Worm (Caenorhabditis elegans) whole organism, mixed stage, embryonic: ENCODE data around the gene clec-265.
A peak's percentile ranks its signal among the peaks of the same experiment; 100 is the strongest.

ENCODE experiments used
- M03D4.4 ChIP-seq: sonication (generic microtip); optimal IDR thresholded peaks from 2 replicates; lab custom pipeline; 2017; ENCODE audit warnings: mild to moderate bottlenecking, missing genetic modification characterization, missing compliant biosample characterization
- bed-3 ChIP-seq: fragments of 200-800 bp; sonication (Bioruptor generic); optimal IDR thresholded peaks from 3 replicates; lab custom pipeline; 2018; ENCODE audit warnings: mild to moderate bottlenecking, missing genetic modification characterization, moderate library complexity, missing compliant biosample characterization
- blmp-1 ChIP-seq: fragments of 150-350 bp; optimal IDR thresholded peaks from 2 replicates; lab custom pipeline; 2014; ENCODE audit warnings: missing biosample characterization, missing genetic modification characterization
- ceh-39 ChIP-seq: fragments of 150-350 bp; optimal IDR thresholded peaks from 2 replicates; lab custom pipeline; 2014; ENCODE audit warnings: missing biosample characterization, missing genetic modification characterization
- ceh-43 ChIP-seq: fragments of 200-800 bp; sonication (Bioruptor generic); optimal IDR thresholded peaks from 2 replicates; lab custom pipeline; 2018; ENCODE audit warnings: mild to moderate bottlenecking, missing genetic modification characterization, moderate library complexity, missing compliant biosample characterization
- ceh-83 ChIP-seq: fragments of 200-800 bp; sonication (Bioruptor generic); optimal IDR thresholded peaks from 2 replicates; lab custom pipeline; 2018; ENCODE audit warnings: mild to moderate bottlenecking, missing genetic modification characterization, missing compliant biosample characterization
- ces-1 ChIP-seq: fragments of 150-350 bp; optimal IDR thresholded peaks from 2 replicates; lab custom pipeline; 2014; ENCODE audit warnings: missing biosample characterization, missing genetic modification reagents, missing genetic modification characterization
- cnd-1 ChIP-seq: fragments of 200-800 bp; sonication (Bioruptor generic); optimal IDR thresholded peaks from 2 replicates; lab custom pipeline; 2018; ENCODE audit warnings: mild to moderate bottlenecking, missing genetic modification characterization, missing compliant biosample characterization
- drap-1 ChIP-seq: fragments of 200-800 bp; sonication (Bioruptor generic); optimal IDR thresholded peaks from 3 replicates; lab custom pipeline; 2018; ENCODE audit warnings: mild to moderate bottlenecking, missing genetic modification characterization, missing compliant biosample characterization
- elt-1 ChIP-seq: sonication (generic microtip); optimal IDR thresholded peaks from 2 replicates; lab custom pipeline; 2017; ENCODE audit warnings: missing genetic modification characterization, mild to moderate bottlenecking, missing compliant biosample characterization, antibody characterized with exemption, moderate library complexity, borderline replicate concordance; ENCODE audit not compliant: insufficient read depth
- elt-3 ChIP-seq: fragments of 150-350 bp; optimal IDR thresholded peaks from 2 replicates; lab custom pipeline; 2014; ENCODE audit warnings: missing biosample characterization, missing genetic modification characterization
- flh-1 ChIP-seq: fragments of 200-800 bp; sonication (Bioruptor generic); optimal IDR thresholded peaks from 2 replicates; lab custom pipeline; 2018; ENCODE audit warnings: mild to moderate bottlenecking, missing genetic modification characterization, moderate library complexity, missing compliant biosample characterization
- ham-2 ChIP-seq: fragments of 200-800 bp; sonication (Bioruptor generic); optimal IDR thresholded peaks from 2 replicates; lab custom pipeline; 2018; ENCODE audit warnings: mild to moderate bottlenecking, missing genetic modification characterization, missing compliant biosample characterization
- hlh-1 ChIP-seq: fragments of 150-350 bp; optimal IDR thresholded peaks from 2 replicates; lab custom pipeline; 2014; ENCODE audit warnings: missing biosample characterization, missing genetic modification reagents, missing genetic modification characterization
- lin-13 ChIP-seq: fragments of 150-350 bp; optimal IDR thresholded peaks from 2 replicates; lab custom pipeline; 2014; ENCODE audit warnings: missing biosample characterization, missing genetic modification characterization
- lin-32 ChIP-seq: fragments of 200-800 bp; sonication (Bioruptor generic); optimal IDR thresholded peaks from 2 replicates; lab custom pipeline; 2018; ENCODE audit warnings: mild to moderate bottlenecking, missing genetic modification characterization, missing compliant biosample characterization
- lsy-2 ChIP-seq: fragments of 150-350 bp; optimal IDR thresholded peaks from 2 replicates; lab custom pipeline; 2014; ENCODE audit warnings: missing biosample characterization, missing genetic modification characterization
- mab-5 ChIP-seq: fragments of 150-350 bp; optimal IDR thresholded peaks from 2 replicates; lab custom pipeline; 2014; ENCODE audit warnings: missing biosample characterization, missing genetic modification characterization
- mep-1 ChIP-seq: fragments of 150-350 bp; optimal IDR thresholded peaks from 2 replicates; lab custom pipeline; 2017; ENCODE audit warnings: missing biosample characterization, missing genetic modification reagents, missing genetic modification characterization, inconsistent platforms
- mls-2 ChIP-seq: sonication (generic microtip); optimal IDR thresholded peaks from 2 replicates; lab custom pipeline; 2016; ENCODE audit warnings: mild to moderate bottlenecking, missing genetic modification characterization, moderate library complexity, missing compliant biosample characterization
- nhr-12 ChIP-seq: fragments of 150-350 bp; optimal IDR thresholded peaks from 2 replicates; lab custom pipeline; 2014; ENCODE audit warnings: missing biosample characterization, missing genetic modification characterization
- nhr-2 ChIP-seq: fragments of 150-350 bp; optimal IDR thresholded peaks from 2 replicates; lab custom pipeline; 2014; ENCODE audit warnings: missing biosample characterization, missing genetic modification characterization
- nhr-237 ChIP-seq: fragments of 150-350 bp; optimal IDR thresholded peaks from 2 replicates; lab custom pipeline; 2014; ENCODE audit warnings: missing biosample characterization, missing genetic modification characterization
- nhr-28 ChIP-seq: fragments of 150-350 bp; optimal IDR thresholded peaks from 2 replicates; lab custom pipeline; 2014; ENCODE audit warnings: missing biosample characterization, missing genetic modification characterization
- nhr-76 ChIP-seq: sonication (generic microtip); optimal IDR thresholded peaks from 2 replicates; lab custom pipeline; 2017; ENCODE audit warnings: missing biosample characterization, missing genetic modification characterization
- pha-4 ChIP-seq: fragments of 150-350 bp; optimal IDR thresholded peaks from 2 replicates; lab custom pipeline; 2018; ENCODE audit warnings: missing biosample characterization, missing genetic modification reagents, missing genetic modification characterization
- sem-2 ChIP-seq: fragments of 200-800 bp; sonication (Bioruptor generic); optimal IDR thresholded peaks from 2 replicates; lab custom pipeline; 2018; ENCODE audit warnings: mild to moderate bottlenecking, missing genetic modification characterization, missing compliant biosample characterization
- snpc-4 ChIP-seq: fragments of 150-350 bp; optimal IDR thresholded peaks from 2 replicates; lab custom pipeline; 2014; ENCODE audit warnings: missing biosample characterization, missing genetic modification characterization
- sptf-1 ChIP-seq: sonication (generic microtip); optimal IDR thresholded peaks from 2 replicates; lab custom pipeline; 2017; ENCODE audit warnings: mild to moderate bottlenecking, missing genetic modification characterization, moderate library complexity, missing compliant biosample characterization
- tbx-8 ChIP-seq: fragments of 200-800 bp; sonication (Bioruptor generic); optimal IDR thresholded peaks from 2 replicates; lab custom pipeline; 2018; ENCODE audit warnings: mild to moderate bottlenecking, missing genetic modification characterization, moderate library complexity, missing compliant biosample characterization
- unc-120 ChIP-seq: sonication (generic microtip); optimal IDR thresholded peaks from 2 replicates; lab custom pipeline; 2017; ENCODE audit warnings: missing genetic modification characterization, missing compliant biosample characterization; ENCODE audit not compliant: poor library complexity, severe bottlenecking
- unc-39 ChIP-seq: fragments of 150-350 bp; optimal IDR thresholded peaks from 2 replicates; lab custom pipeline; 2014; ENCODE audit warnings: missing biosample characterization, missing genetic modification characterization
- unc-62 ChIP-seq: fragments of 150-350 bp; optimal IDR thresholded peaks from 2 replicates; lab custom pipeline; 2014; ENCODE audit warnings: missing biosample characterization, missing genetic modification reagents, missing genetic modification characterization
- zip-8 ChIP-seq: fragments of 150-350 bp; optimal IDR thresholded peaks from 2 replicates; lab custom pipeline; 2014; ENCODE audit warnings: missing biosample characterization, missing genetic modification characterization
- ztf-11 ChIP-seq: fragments of 150-350 bp; optimal IDR thresholded peaks from 2 replicates; lab custom pipeline; 2014; ENCODE audit warnings: missing biosample characterization, missing genetic modification characterization

clec-265 gene

ce11 chrX:3034203-3034602, 2.6 kb downstream of the clec-265 start, which contains the start of gene M02F4.2:
Gene M02F4.2, minus strand, starts transcription at chrX:3034303.
- TF ChIP-seq lin-13 (tag; lab: Kevin White, UChicago) (no peak), unc-62 (GFP tag; lab: Kevin White, UChicago) (no peak), elt-1 (tag; lab: Kevin White, UChicago) (no peak)

ce11 chrX:3035972-3036379, 4.4 kb downstream of the clec-265 start:
- TF ChIP-seq unc-120 (tag; lab: Kevin White, UChicago): peak; percentile 97
- no peak for TF ChIP-seq nhr-76
- peak; percentile 90 for TF ChIP-seq bed-3 (GFP tag; lab: Kevin White, UChicago)
- peak; percentile 88 for TF ChIP-seq flh-1 (GFP tag; lab: Kevin White, UChicago)
- TF ChIP-seq M03D4.4: peak; percentile 93
- TF ChIP-seq zip-8: no peak
- peak; percentile 86 for TF ChIP-seq sem-2 (GFP tag; lab: Kevin White, UChicago)
- peak; percentile 81 for TF ChIP-seq tbx-8 (GFP tag; lab: Kevin White, UChicago)
- peak; percentile 88 for TF ChIP-seq ces-1 (GFP tag; lab: Kevin White, UChicago)
- TF ChIP-seq nhr-237 (tag; lab: Kevin White, UChicago): peak; percentile 84
- peak; percentile 1 for TF ChIP-seq ceh-39 (tag; lab: Kevin White, UChicago)
- TF ChIP-seq lin-32 (GFP tag; lab: Kevin White, UChicago): peak; percentile 84
- peak; percentile 87 for TF ChIP-seq cnd-1 (tag; lab: Kevin White, UChicago)
- peak; percentile 86 for TF ChIP-seq ceh-43 (GFP tag; lab: Kevin White, UChicago)
- TF ChIP-seq ztf-11 (tag; lab: Kevin White, UChicago): peak; percentile 60
- no peak for TF ChIP-seq snpc-4
- TF ChIP-seq drap-1 (GFP tag; lab: Kevin White, UChicago): peak; percentile 96
- peak; percentile 43 for TF ChIP-seq lsy-2 (tag; lab: Kevin White, UChicago)
- TF ChIP-seq blmp-1 (tag; lab: Kevin White, UChicago): no peak
- TF ChIP-seq mab-5: peak; percentile 27
- peak; percentile 97 for TF ChIP-seq sptf-1 (tag; lab: Kevin White, UChicago)
- peak; percentile 97 for TF ChIP-seq mls-2 (tag; lab: Kevin White, UChicago)
- peak; percentile 70 for TF ChIP-seq nhr-28 (tag; lab: Kevin White, UChicago)
- TF ChIP-seq hlh-1: peak; percentile 57
- TF ChIP-seq ham-2 (GFP tag; lab: Kevin White, UChicago): peak; percentile 89
- no peak for TF ChIP-seq nhr-12
- TF ChIP-seq nhr-2 (tag; lab: Kevin White, UChicago): peak; percentile 34
- peak; percentile 3 for TF ChIP-seq elt-1 (tag; lab: Kevin White, UChicago)
- TF ChIP-seq unc-62 (GFP tag; lab: Kevin White, UChicago): peak; percentile 72
- TF ChIP-seq elt-3: peak; percentile 49
- peak; percentile 60 for TF ChIP-seq pha-4 (tag; lab: Kevin White, UChicago)
- TF ChIP-seq lin-13 (tag; lab: Kevin White, UChicago): peak; percentile 69
- peak; percentile 49 for TF ChIP-seq unc-39 (tag; lab: Kevin White, UChicago)
- peak; percentile 94 for TF ChIP-seq ceh-83 (GFP tag; lab: Kevin White, UChicago)
- TF ChIP-seq mep-1 (tag; lab: Kevin White, UChicago): peak; percentile 88

ce11 chrX:3040021-3040420, 8.4 kb downstream of the clec-265 start:
- TF ChIP-seq hlh-1: no peak
- peak; percentile 93 for TF ChIP-seq ces-1 (GFP tag; lab: Kevin White, UChicago)

ce11 chrX:3040609-3041008, 9.0 kb downstream of the clec-265 start:
- TF ChIP-seq sptf-1 (tag; lab: Kevin White, UChicago) (peak; percentile 43), unc-62 (GFP tag; lab: Kevin White, UChicago) (no peak), unc-120 (tag; lab: Kevin White, UChicago) (peak; percentile 3)
